Worm (Caenorhabditis elegans) whole organism, L2 larva: ENCODE measurements around the gene C03A7.13.

Experiments
- C34F6.9 ChIP-seq: fragments of 150-350 bp; optimal IDR thresholded peaks from 2 replicates; lab custom pipeline; 2014; ENCODE audit warnings: missing biosample characterization, missing genetic modification characterization
- F13H6.1 ChIP-seq: sonication (generic microtip); optimal IDR thresholded peaks from 2 replicates; lab custom pipeline; 2016; ENCODE audit warnings: missing genetic modification characterization, missing compliant biosample characterization
- alr-1 ChIP-seq: fragments of 150-350 bp; optimal IDR thresholded peaks from 2 replicates; lab custom pipeline; 2014; ENCODE audit warnings: missing biosample characterization, missing genetic modification characterization
- ama-1 ChIP-seq: fragments of 150-350 bp; optimal IDR thresholded peaks from 2 replicates; lab custom pipeline; 2018; ENCODE audit warnings: inconsistent platforms
- blmp-1 ChIP-seq: sonication (generic microtip); optimal IDR thresholded peaks from 2 replicates; lab custom pipeline; 2017; ENCODE audit warnings: missing genetic modification characterization, mild to moderate bottlenecking, missing compliant biosample characterization, antibody characterized with exemption, moderate library complexity; ENCODE audit not compliant: insufficient read depth
- ceh-16 ChIP-seq: fragments of 150-350 bp; optimal IDR thresholded peaks from 2 replicates; lab custom pipeline; 2014; ENCODE audit warnings: missing biosample characterization, missing genetic modification characterization
- ceh-82 ChIP-seq: fragments of 150-350 bp; optimal IDR thresholded peaks from 2 replicates; lab custom pipeline; 2014; ENCODE audit warnings: missing biosample characterization, missing genetic modification characterization
- egl-27 ChIP-seq: sonication (generic microtip); optimal IDR thresholded peaks from 3 replicates; lab custom pipeline; 2017; ENCODE audit warnings: missing biosample characterization, missing genetic modification reagents, missing genetic modification characterization
- elt-3 ChIP-seq: sonication (generic microtip); optimal IDR thresholded peaks from 2 replicates; lab custom pipeline; 2017; ENCODE audit warnings: missing biosample characterization, missing genetic modification characterization
- fos-1 ChIP-seq: fragments of 150-350 bp; optimal IDR thresholded peaks from 2 replicates; lab custom pipeline; 2014; ENCODE audit warnings: missing biosample characterization, missing genetic modification characterization
- gmeb-1 ChIP-seq: fragments of 150-350 bp; optimal IDR thresholded peaks from 2 replicates; lab custom pipeline; 2014; ENCODE audit warnings: missing biosample characterization, missing genetic modification characterization
- lin-13 ChIP-seq: fragments of 150-350 bp; optimal IDR thresholded peaks from 2 replicates; lab custom pipeline; 2014; ENCODE audit warnings: missing biosample characterization, missing genetic modification reagents, missing genetic modification characterization
- lsy-2 ChIP-seq, 2 experiments: fragments of 150-350 bp in 1 of 2; sonication (generic microtip) in 1 of 2; optimal IDR thresholded peaks; 2 replicates each; lab custom pipeline; 2014 to 2017; ENCODE audit warnings: missing biosample characterization in 2 of 2, missing genetic modification characterization in 2 of 2
- mab-5 ChIP-seq: fragments of 150-350 bp; optimal IDR thresholded peaks from 2 replicates; lab custom pipeline; 2014; ENCODE audit warnings: missing biosample characterization, missing genetic modification characterization
- mdl-1 ChIP-seq, 2 experiments: fragments of 150-350 bp in 1 of 2; sonication (generic microtip) in 1 of 2; optimal IDR thresholded peaks; 2 replicates each; lab custom pipeline; 2017; ENCODE audit warnings: missing biosample characterization in 2 of 2, missing genetic modification characterization in 2 of 2
- nhr-11 ChIP-seq: fragments of 150-350 bp; optimal IDR thresholded peaks from 2 replicates; lab custom pipeline; 2014; ENCODE audit warnings: missing biosample characterization, missing genetic modification characterization
- nhr-129 ChIP-seq: fragments of 150-350 bp; optimal IDR thresholded peaks from 2 replicates; lab custom pipeline; 2014; ENCODE audit warnings: missing biosample characterization, missing genetic modification characterization
- nhr-21 ChIP-seq: fragments of 150-350 bp; optimal IDR thresholded peaks from 2 replicates; lab custom pipeline; 2014; ENCODE audit warnings: missing biosample characterization, missing genetic modification characterization
- nhr-23 ChIP-seq: fragments of 150-350 bp; optimal IDR thresholded peaks from 2 replicates; lab custom pipeline; 2014; ENCODE audit warnings: missing biosample characterization, missing genetic modification reagents, missing genetic modification characterization
- nhr-25 ChIP-seq: fragments of 150-350 bp; sonication (generic microtip); optimal IDR thresholded peaks from 3 replicates; lab custom pipeline; 2014; ENCODE audit warnings: missing biosample characterization, missing genetic modification characterization
- nhr-6 ChIP-seq: fragments of 150-350 bp; optimal IDR thresholded peaks from 2 replicates; lab custom pipeline; 2014; ENCODE audit warnings: missing biosample characterization, missing genetic modification characterization
- nhr-77 ChIP-seq: fragments of 150-350 bp; optimal IDR thresholded peaks from 2 replicates; lab custom pipeline; 2014; ENCODE audit warnings: missing biosample characterization, missing genetic modification characterization
- peb-1 ChIP-seq: fragments of 150-350 bp; optimal IDR thresholded peaks from 2 replicates; lab custom pipeline; 2014; ENCODE audit warnings: missing biosample characterization, missing genetic modification characterization
- sem-4 ChIP-seq: fragments of 150-350 bp; optimal IDR thresholded peaks from 2 replicates; lab custom pipeline; 2014; ENCODE audit warnings: missing biosample characterization, missing genetic modification reagents, missing genetic modification characterization
- skn-1 ChIP-seq: sonication (generic microtip); optimal IDR thresholded peaks from 2 replicates; lab custom pipeline; 2017; ENCODE audit warnings: missing biosample characterization, missing genetic modification characterization
- sma-3 ChIP-seq: sonication (generic microtip); optimal IDR thresholded peaks from 2 replicates; lab custom pipeline; 2016; ENCODE audit warnings: missing genetic modification reagents, missing genetic modification characterization, missing compliant biosample characterization
- sma-9 ChIP-seq, 2 experiments: fragments of 150-350 bp in 1 of 2; sonication (generic microtip) in 1 of 2; optimal IDR thresholded peaks; 2 replicates each; lab custom pipeline; 2014 to 2016; ENCODE audit warnings: missing genetic modification characterization in 2 of 2, mild to moderate bottlenecking in 1 of 2, missing biosample characterization in 1 of 2, missing compliant biosample characterization in 1 of 2, missing genetic modification reagents in 1 of 2, moderate library complexity in 1 of 2
- snpc-4 ChIP-seq: fragments of 150-350 bp; optimal IDR thresholded peaks from 2 replicates; lab custom pipeline; 2014; ENCODE audit warnings: missing biosample characterization, missing genetic modification characterization
- unc-39 ChIP-seq: fragments of 150-350 bp; optimal IDR thresholded peaks from 2 replicates; lab custom pipeline; 2014; ENCODE audit warnings: missing biosample characterization, missing genetic modification characterization
- unc-62 ChIP-seq: fragments of 150-350 bp; optimal IDR thresholded peaks from 2 replicates; lab custom pipeline; 2014; ENCODE audit warnings: missing biosample characterization, missing genetic modification reagents, missing genetic modification characterization
- zag-1 ChIP-seq: fragments of 150-350 bp; optimal IDR thresholded peaks from 2 replicates; lab custom pipeline; 2014; ENCODE audit warnings: missing biosample characterization, missing genetic modification characterization
- ztf-1 ChIP-seq: fragments of 200-800 bp; sonication (Bioruptor generic); conservative IDR thresholded peaks from 2 replicates; pipeline ENCODE4 v1.3.6; 2022; ENCODE audit warnings: missing genetic modification characterization, missing compliant biosample characterization
- ztf-11 ChIP-seq: sonication (generic microtip); optimal IDR thresholded peaks from 2 replicates; lab custom pipeline; 2017; ENCODE audit warnings: missing biosample characterization, missing genetic modification characterization
- ztf-4 ChIP-seq: fragments of 150-350 bp; optimal IDR thresholded peaks from 2 replicates; lab custom pipeline; 2014; ENCODE audit warnings: missing biosample characterization, missing genetic modification characterization

C03A7.13 gene

ce11 chrV:5172833-5173232, 19.5 kb downstream of the C03A7.13 start, which contains the start of gene srt-65:
TSS of gene srt-65 (minus strand) at chrV:5172933.
- no peak for TF ChIP-seq ama-1 (lab: Kevin White, UChicago)
- TF ChIP-seq F13H6.1 (tag; lab: Kevin White, UChicago) = no peak
- TF ChIP-seq skn-1 (tag; lab: Kevin White, UChicago) = no peak
- TF ChIP-seq peb-1 (tag; lab: Kevin White, UChicago) = no peak
- no peak for TF ChIP-seq nhr-21 (tag; lab: Kevin White, UChicago)
- TF ChIP-seq nhr-77 (tag; lab: Kevin White, UChicago) = no peak
- TF ChIP-seq sem-4 = no peak
- no peak for TF ChIP-seq sma-9 (GFP tag; optimal IDR thresholded peaks at IDR 0.05; lab: Kevin White, UChicago)
- no peak for TF ChIP-seq sma-9 (tag; optimal IDR thresholded peaks at IDR 0.05; lab: Kevin White, UChicago)
- no peak for TF ChIP-seq ceh-16 (tag; lab: Kevin White, UChicago)
- no peak for TF ChIP-seq lsy-2 (tag; optimal IDR thresholded peaks at IDR 0.05; lab: Kevin White, UChicago)
- no peak for TF ChIP-seq ceh-82 (tag; lab: Kevin White, UChicago)
- no peak for TF ChIP-seq fos-1 (tag; lab: Kevin White, UChicago)
- TF ChIP-seq nhr-23 (tag; lab: Kevin White, UChicago) = no peak
- no peak for TF ChIP-seq elt-3 (tag; lab: Kevin White, UChicago)
- no peak for TF ChIP-seq unc-39 (tag; lab: Kevin White, UChicago)
- TF ChIP-seq ztf-11 (tag; lab: Kevin White, UChicago) = no peak
- TF ChIP-seq C34F6.9 (tag; lab: Kevin White, UChicago) = no peak
- TF ChIP-seq gmeb-1 (tag; lab: Kevin White, UChicago) = no peak
- TF ChIP-seq, all 48 proteins: peak for 0

- TF ChIP-seq elt-3 (tag; lab: Kevin White, UChicago) = no peak
- no peak for TF ChIP-seq fos-1 (tag; lab: Kevin White, UChicago)
- no peak for TF ChIP-seq mab-5 (tag; lab: Kevin White, UChicago)
- TF ChIP-seq alr-1 (tag; lab: Kevin White, UChicago) = no peak
- TF ChIP-seq nhr-11 = no peak
- TF ChIP-seq ceh-16 (tag; lab: Kevin White, UChicago) = no peak
- TF ChIP-seq ztf-1 (GFP tag; lab: Robert Waterston, UW) = no peak
These were observed 22.8 kb downstream of the C03A7.13 start, which contains the start of gene srt-64 for ce11 chrV:5169586-5169985. TSS of gene srt-64 (minus strand) at chrV:5169686.

- TF ChIP-seq nhr-23 (tag; lab: Kevin White, UChicago) = no peak
- TF ChIP-seq gmeb-1 (tag; lab: Kevin White, UChicago) = no peak
- TF ChIP-seq ama-1 (lab: Kevin White, UChicago) = no peak
- no peak for TF ChIP-seq peb-1 (tag; lab: Kevin White, UChicago)
- TF ChIP-seq ceh-16 (tag; lab: Kevin White, UChicago) = no peak
- no peak for TF ChIP-seq blmp-1 (tag; lab: Kevin White, UChicago)
- TF ChIP-seq C34F6.9 (tag; lab: Kevin White, UChicago) = no peak
- no peak for TF ChIP-seq unc-62 (GFP tag; lab: Kevin White, UChicago)
- no peak for TF ChIP-seq nhr-25 (tag; lab: Kevin White, UChicago)
- no peak for TF ChIP-seq sma-3 (GFP tag; lab: Kevin White, UChicago)
- TF ChIP-seq elt-3 (tag; lab: Kevin White, UChicago) = no peak
- no peak for TF ChIP-seq alr-1 (tag; lab: Kevin White, UChicago)
- TF ChIP-seq snpc-4 (tag; lab: Kevin White, UChicago) = no peak
- TF ChIP-seq zag-1 = no peak
- TF ChIP-seq nhr-77 (tag; lab: Kevin White, UChicago) = no peak
- no peak for TF ChIP-seq unc-39 (tag; lab: Kevin White, UChicago)
These were observed 26.9 kb downstream of the C03A7.13 start, which contains the start of gene srw-140 for ce11 chrV:5165426-5165825. TSS of gene srw-140 (plus strand) at chrV:5165726.

- TF ChIP-seq peb-1 (tag; lab: Kevin White, UChicago) = no peak
- no peak for TF ChIP-seq zag-1
- no peak for TF ChIP-seq nhr-129 (tag; lab: Kevin White, UChicago)
- TF ChIP-seq mdl-1 (tag; optimal IDR thresholded peaks at IDR 0.05; lab: Kevin White, UChicago) = no peak
- TF ChIP-seq ztf-4 = no peak
- no peak for TF ChIP-seq elt-3 (tag; lab: Kevin White, UChicago)
- no peak for TF ChIP-seq egl-27 (tag; lab: Kevin White, UChicago)
- no peak for TF ChIP-seq gmeb-1 (tag; lab: Kevin White, UChicago)
- no peak for TF ChIP-seq lsy-2 (tag; optimal IDR thresholded peaks at IDR 0.05; lab: Kevin White, UChicago)
- no peak for TF ChIP-seq nhr-11
- TF ChIP-seq alr-1 (tag; lab: Kevin White, UChicago) = no peak
- TF ChIP-seq lin-13 (GFP tag; lab: Kevin White, UChicago) = no peak
- no peak for TF ChIP-seq ztf-11 (tag; lab: Kevin White, UChicago)
- no peak for TF ChIP-seq sma-3 (GFP tag; lab: Kevin White, UChicago)
- no peak for TF ChIP-seq nhr-21 (tag; lab: Kevin White, UChicago)
- TF ChIP-seq snpc-4 (tag; lab: Kevin White, UChicago) = no peak
- TF ChIP-seq nhr-6 = no peak
- TF ChIP-seq, all 48 proteins: peak for 0
These were observed 27.7 kb downstream of the C03A7.13 start, which contains the start of gene abu-7 for ce11 chrV:5164682-5165081. TSS of gene abu-7 (minus strand) at chrV:5164782.
